Worm (Caenorhabditis elegans) whole organism, early embryonic: Measurements from ENCODE around the gene C05A9.2.

Experiments used
- B0310.2 ChIP-seq: sonication (generic microtip); optimal IDR thresholded peaks from 2 replicates; lab custom pipeline; 2016; ENCODE audit warnings: mild to moderate bottlenecking, missing genetic modification characterization, missing compliant biosample characterization
- F13C5.2 ChIP-seq: sonication (generic microtip); optimal IDR thresholded peaks from 2 replicates; lab custom pipeline; 2017; ENCODE audit warnings: mild to moderate bottlenecking, missing genetic modification characterization, inconsistent platforms, missing compliant biosample characterization
- aly-1 ChIP-seq: sonication (generic microtip); optimal IDR thresholded peaks from 2 replicates; lab custom pipeline; 2016; ENCODE audit warnings: missing genetic modification characterization, missing compliant biosample characterization
- ama-1 ChIP-seq: fragments of 150-350 bp; optimal IDR thresholded peaks from 2 replicates; lab custom pipeline; 2014
- ceh-13 ChIP-seq: fragments of 200-800 bp; sonication (Bioruptor generic); optimal IDR thresholded peaks from 2 replicates; lab custom pipeline; 2018; ENCODE audit warnings: mild to moderate bottlenecking, missing genetic modification characterization, missing compliant biosample characterization
- ceh-36 ChIP-seq: sonication (generic microtip); optimal IDR thresholded peaks from 2 replicates; lab custom pipeline; 2016; ENCODE audit warnings: missing genetic modification characterization, inconsistent platforms, missing compliant biosample characterization
- ets-7 ChIP-seq: sonication (generic microtip); optimal IDR thresholded peaks from 2 replicates; lab custom pipeline; 2016; ENCODE audit warnings: missing genotype, missing genetic modification characterization, missing compliant biosample characterization
- flt-1 ChIP-seq: fragments of 200-800 bp; sonication (Bioruptor generic); IDR thresholded peaks from 2 replicates; pipeline ENCODE4 v1.3.6; 2022; ENCODE audit warnings: missing genetic modification characterization, missing compliant biosample characterization
- hmbx-1 ChIP-seq: sonication (generic microtip); optimal IDR thresholded peaks from 2 replicates; lab custom pipeline; 2016; ENCODE audit warnings: mild to moderate bottlenecking, missing genetic modification characterization, missing compliant biosample characterization
- hmg-4 ChIP-seq: fragments of 200-800 bp; sonication (Bioruptor generic); optimal IDR thresholded peaks from 2 replicates; lab custom pipeline; 2018; ENCODE audit warnings: mild to moderate bottlenecking, missing genetic modification characterization, missing compliant biosample characterization
- hnd-1 ChIP-seq: sonication (generic microtip); optimal IDR thresholded peaks from 2 replicates; lab custom pipeline; 2016; ENCODE audit warnings: missing genetic modification characterization, missing compliant biosample characterization
- pes-1 ChIP-seq: fragments of 200-800 bp; sonication (Bioruptor generic); IDR thresholded peaks from 2 replicates; pipeline ENCODE4 v1.3.6; 2022; ENCODE audit warnings: missing genetic modification reagents, missing genetic modification characterization, missing compliant biosample characterization
- scrt-1 ChIP-seq: fragments of 200-800 bp; sonication (Bioruptor generic); IDR thresholded peaks from 2 replicates; pipeline ENCODE4 v1.3.6; 2022; ENCODE audit warnings: missing genetic modification characterization, missing compliant biosample characterization
- sea-1 ChIP-seq: fragments of 200-800 bp; sonication (Bioruptor generic); conservative IDR thresholded peaks from 2 replicates; pipeline ENCODE4 v1.3.6; 2022; ENCODE audit warnings: missing genetic modification characterization, missing compliant biosample characterization
- tbx-11 ChIP-seq: fragments of 200-800 bp; sonication (Bioruptor generic); IDR thresholded peaks from 2 replicates; pipeline ENCODE4 v1.3.6; 2022; ENCODE audit warnings: missing genetic modification characterization, missing compliant biosample characterization
- tbx-37 ChIP-seq: fragments of 200-800 bp; sonication (Bioruptor generic); conservative IDR thresholded peaks from 2 replicates; pipeline ENCODE4 v1.3.6; 2022; ENCODE audit warnings: missing genetic modification reagents, missing genetic modification characterization, missing compliant biosample characterization
- tra-4 ChIP-seq: sonication (generic microtip); optimal IDR thresholded peaks from 2 replicates; lab custom pipeline; 2017; ENCODE audit warnings: missing genetic modification characterization, missing compliant biosample characterization

C05A9.2 gene

ce11 chrX:10853271-10853670 is 8.8 kb upstream of the C05A9.2 start:
- no peak for TF ChIP-seq tra-4
- no peak for TF ChIP-seq hnd-1
- no peak for TF ChIP-seq scrt-1 (GFP tag; lab: Robert Waterston, UW)
- TF ChIP-seq flt-1 (GFP tag; lab: Robert Waterston, UW): no peak
- no peak for TF ChIP-seq ceh-13 (GFP tag; lab: Kevin White, UChicago)
- no peak for TF ChIP-seq ets-7
- no peak for TF ChIP-seq ceh-36 (tag; lab: Kevin White, UChicago)
- TF ChIP-seq F13C5.2: no peak

DNA sequence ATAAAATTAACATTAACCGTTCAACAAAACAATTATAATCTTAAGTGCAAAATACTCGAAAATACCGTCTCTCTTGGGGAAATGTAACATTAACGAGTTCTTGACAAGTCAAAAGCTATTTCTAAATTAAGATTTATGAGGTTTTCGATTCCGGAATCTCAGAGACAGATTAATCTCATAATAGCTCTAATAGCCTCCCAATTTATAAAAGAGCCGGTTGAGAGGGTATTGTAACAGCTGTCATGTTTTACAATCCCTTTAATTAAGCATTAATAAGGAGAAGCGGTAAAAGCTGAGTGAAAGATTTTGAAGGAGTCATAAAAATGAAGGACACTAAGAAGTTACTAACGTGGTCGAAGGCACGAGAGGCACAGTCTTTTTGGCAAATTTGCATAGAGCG is 7.3 kb upstream of the C05A9.2 start:
- no peak for TF ChIP-seq F13C5.2
- TF ChIP-seq ama-1 (lab: Kevin White, UChicago): no peak
- TF ChIP-seq ceh-13 (GFP tag; lab: Kevin White, UChicago): no peak

ce11 chrX:10851202-10851601 is 6.7 kb upstream of the C05A9.2 start:
- no peak for TF ChIP-seq sea-1 (GFP tag; lab: Robert Waterston, UW)
- no peak for TF ChIP-seq aly-1 (tag; lab: Kevin White, UChicago)
- TF ChIP-seq hnd-1: no peak
- TF ChIP-seq tra-4: no peak
- TF ChIP-seq B0310.2 (tag; lab: Kevin White, UChicago): no peak
- no peak for TF ChIP-seq F13C5.2
- no peak for TF ChIP-seq scrt-1 (GFP tag; lab: Robert Waterston, UW)
- TF ChIP-seq tbx-37 (GFP tag; lab: Robert Waterston, UW): no peak
- no peak for TF ChIP-seq hmbx-1
- no peak for TF ChIP-seq tbx-11
- no peak for TF ChIP-seq hmg-4 (GFP tag; lab: Kevin White, UChicago)
- no peak for TF ChIP-seq flt-1 (GFP tag; lab: Robert Waterston, UW)
- no peak for TF ChIP-seq ceh-36 (tag; lab: Kevin White, UChicago)
- TF ChIP-seq ceh-13 (GFP tag; lab: Kevin White, UChicago): no peak
- TF ChIP-seq ama-1 (lab: Kevin White, UChicago): no peak

- TF ChIP-seq B0310.2 (tag; lab: Kevin White, UChicago): no peak
- no peak for TF ChIP-seq F13C5.2
- no peak for TF ChIP-seq flt-1 (GFP tag; lab: Robert Waterston, UW)
- no peak for TF ChIP-seq ceh-36 (tag; lab: Kevin White, UChicago)
- TF ChIP-seq ets-7: no peak
- no peak for TF ChIP-seq tra-4
- TF ChIP-seq ceh-13 (GFP tag; lab: Kevin White, UChicago): no peak
- TF ChIP-seq hmbx-1: no peak
- no peak for TF ChIP-seq sea-1 (GFP tag; lab: Robert Waterston, UW)
- no peak for TF ChIP-seq tbx-11
- no peak for TF ChIP-seq hmg-4 (GFP tag; lab: Kevin White, UChicago)
- no peak for TF ChIP-seq aly-1 (tag; lab: Kevin White, UChicago)
- TF ChIP-seq pes-1 (GFP tag; lab: Robert Waterston, UW): no peak
- TF ChIP-seq ama-1 (lab: Kevin White, UChicago): no peak
- TF ChIP-seq scrt-1 (GFP tag; lab: Robert Waterston, UW): no peak
- no peak for TF ChIP-seq hnd-1
- no peak for TF ChIP-seq tbx-37 (GFP tag; lab: Robert Waterston, UW)
Measured at ce11 chrX:10846898-10847297, 2.4 kb upstream of the C05A9.2 start.

ce11 chrX:10844137-10844536 is 337 bp downstream of the C05A9.2 start:
- TF ChIP-seq pes-1 (GFP tag; lab: Robert Waterston, UW) (0 out of 2 replicates have a peak, but pooled peaks have one; percentile 35), hnd-1 (no peak), ceh-36 (tag; lab: Kevin White, UChicago) (peak; percentile 43)

- no peak for TF ChIP-seq tbx-11
- no peak for TF ChIP-seq ceh-13 (GFP tag; lab: Kevin White, UChicago)
- no peak for TF ChIP-seq B0310.2 (tag; lab: Kevin White, UChicago)
- TF ChIP-seq pes-1 (GFP tag; lab: Robert Waterston, UW): no peak
- no peak for TF ChIP-seq sea-1 (GFP tag; lab: Robert Waterston, UW)
- no peak for TF ChIP-seq ets-7
- TF ChIP-seq scrt-1 (GFP tag; lab: Robert Waterston, UW): no peak
- no peak for TF ChIP-seq flt-1 (GFP tag; lab: Robert Waterston, UW)
- no peak for TF ChIP-seq ama-1 (lab: Kevin White, UChicago)
Measured at ce11 chrX:10838550-10838949, 5.9 kb downstream of the C05A9.2 start, which contains the start of gene plc-1. TSS of gene plc-1 (minus strand) at chrX:10838650.

DNA sequence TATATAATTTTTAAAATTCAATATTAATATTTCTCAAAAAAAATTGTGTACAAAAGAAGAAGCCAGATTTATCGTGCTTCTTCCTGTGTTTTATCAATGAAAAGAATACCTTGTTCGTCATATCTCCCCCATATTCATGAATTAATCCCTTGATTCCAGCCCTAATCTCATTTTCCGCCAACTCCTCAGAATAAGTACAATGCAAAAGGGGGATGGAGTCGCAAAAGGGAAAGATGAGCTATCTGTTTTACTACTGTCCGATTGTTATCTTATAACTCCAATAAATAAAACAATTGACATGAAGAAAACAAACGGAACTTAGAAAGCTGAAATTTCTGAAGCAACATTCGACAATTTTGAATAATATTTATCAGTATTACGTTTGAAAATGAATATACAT is 6.9 kb downstream of the C05A9.2 start:
- TF ChIP-seq tbx-37 (GFP tag; lab: Robert Waterston, UW) (no peak), ceh-36 (tag; lab: Kevin White, UChicago) (peak; percentile 26)

- TF ChIP-seq ceh-36 (tag; lab: Kevin White, UChicago) (no peak), sea-1 (GFP tag; lab: Robert Waterston, UW) (no peak), tbx-37 (GFP tag; lab: Robert Waterston, UW) (no peak)
Measured at ce11 chrX:10834568-10834967, 9.9 kb downstream of the C05A9.2 start.

DNA sequence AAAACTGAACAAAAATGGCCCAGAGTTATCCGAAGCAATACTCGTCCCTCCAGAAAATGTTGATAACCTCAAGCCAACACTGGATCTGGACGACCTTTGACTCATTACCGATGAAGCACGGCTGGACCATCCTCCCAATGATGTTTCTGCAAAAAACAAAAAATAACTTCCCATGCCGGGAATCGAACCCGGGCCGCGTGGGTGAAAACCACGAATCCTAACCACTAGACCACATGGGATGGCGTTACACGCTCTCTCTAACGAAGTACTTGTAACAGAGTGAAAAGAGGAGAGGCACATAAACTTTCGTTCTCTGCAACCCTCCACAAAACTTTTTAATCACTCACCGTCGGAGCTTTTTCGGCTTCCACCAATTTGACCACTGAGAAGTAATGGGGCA is 23.3 kb downstream of the C05A9.2 start:
- peak; percentile 22 for TF ChIP-seq ets-7
- no peak for TF ChIP-seq hmg-4 (GFP tag; lab: Kevin White, UChicago)
- TF ChIP-seq hnd-1: peak; percentile 50
- peak; percentile 32 for TF ChIP-seq F13C5.2
- peak; percentile 34 for TF ChIP-seq tra-4
- 0 out of 2 replicates have a peak, but pooled peaks have one; percentile 59 for TF ChIP-seq sea-1 (GFP tag; lab: Robert Waterston, UW)
- no peak for TF ChIP-seq pes-1 (GFP tag; lab: Robert Waterston, UW)
- TF ChIP-seq flt-1 (GFP tag; lab: Robert Waterston, UW): peak; percentile 75
- peak; percentile 43 for TF ChIP-seq B0310.2 (tag; lab: Kevin White, UChicago)
- peak; percentile 57 for TF ChIP-seq ceh-36 (tag; lab: Kevin White, UChicago)
- TF ChIP-seq scrt-1 (GFP tag; lab: Robert Waterston, UW): peak; percentile 87
- peak; percentile 41 for TF ChIP-seq ceh-13 (GFP tag; lab: Kevin White, UChicago)
- TF ChIP-seq tbx-11: peak; percentile 76; the same call in 1 of the 2 replicates
- peak; percentile 65 for TF ChIP-seq tbx-37 (GFP tag; lab: Robert Waterston, UW)
- peak; percentile 12 for TF ChIP-seq aly-1 (tag; lab: Kevin White, UChicago)
- TF ChIP-seq ama-1 (lab: Kevin White, UChicago): no peak
- TF ChIP-seq hmbx-1: no peak
